Worm (Caenorhabditis elegans) whole organism, L3 larva: ENCODE results near the gene mct-6.

Experiments used
- egl-27 ChIP-seq: sonication (generic microtip); optimal IDR thresholded peaks from 4 replicates; lab custom pipeline; 2017; ENCODE audit warnings: missing biosample characterization, missing genetic modification reagents, missing genetic modification characterization
- lin-39 ChIP-seq: fragments of 150-350 bp; optimal IDR thresholded peaks from 2 replicates; lab custom pipeline; 2018; ENCODE audit warnings: missing biosample characterization, missing genetic modification reagents, missing genetic modification characterization
- ztf-11 ChIP-seq: fragments of 150-350 bp; optimal IDR thresholded peaks from 2 replicates; lab custom pipeline; 2014; ENCODE audit warnings: missing biosample characterization, missing genetic modification characterization

DNA sequence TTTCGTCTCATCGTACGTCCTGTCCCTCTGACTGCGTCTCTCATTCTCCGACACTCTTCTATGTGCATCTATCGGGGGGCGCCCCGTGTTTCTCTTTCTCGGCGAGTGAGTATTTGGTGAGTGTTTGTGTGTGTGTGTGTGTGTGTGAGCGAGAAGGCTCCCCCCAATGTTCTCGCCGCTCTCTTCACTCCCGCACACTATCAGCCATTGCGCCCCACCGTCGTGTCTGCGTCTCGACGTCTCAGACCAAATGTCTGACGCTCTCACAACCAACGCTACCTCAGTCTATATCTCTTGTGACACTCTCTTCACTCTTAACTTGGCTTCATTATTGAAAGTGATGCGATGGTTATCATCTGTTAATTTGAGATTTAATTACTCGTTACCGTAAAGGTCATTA is 43.4 kb downstream of the mct-6 start:
- TF ChIP-seq egl-27 (tag; lab: Kevin White, UChicago) (peak; percentile 75), lin-39 (tag; lab: Kevin White, UChicago) (peak; percentile 91), ztf-11 (tag; lab: Kevin White, UChicago) (no peak)
